Worm (Caenorhabditis elegans): Measurements from ENCODE around the gene Y39E4A.1.

The Y39E4A.1 gene

ce11 chrIII:12987418-12987817 lies 36.2 kb downstream of the Y39E4A.1 start, which contains the start of gene ZK1010.5:
Gene ZK1010.5, minus strand, starts transcription at chrIII:12987518.
- TF ChIP-seq aly-1 (tag; optimal IDR thresholded peaks at IDR 0.05) (no peak), tra-4 (tag; optimal IDR thresholded peaks at IDR 0.05) (no peak), ama-1 (optimal IDR thresholded peaks at IDR 0.05) (no peak), hmg-4 (GFP tag; optimal IDR thresholded peaks at IDR 0.05) (no peak), F13C5.2 (tag; optimal IDR thresholded peaks at IDR 0.05) (no peak), ceh-13 (GFP tag; optimal IDR thresholded peaks at IDR 0.05) (no peak), ceh-36 (tag; optimal IDR thresholded peaks at IDR 0.05) (no peak), hmbx-1 (tag; optimal IDR thresholded peaks at IDR 0.05) (no peak), ets-7 (tag; optimal IDR thresholded peaks at IDR 0.05) (no peak), scrt-1 (GFP tag; IDR thresholded peaks at IDR 0.05) (no peak), tbx-37 (GFP tag; conservative IDR thresholded peaks at IDR 0.05) (no peak)

ce11 chrIII:12990997-12991396 lies 39.8 kb downstream of the Y39E4A.1 start, which contains the start of gene ZK1010.12:
Gene ZK1010.12, plus strand, starts transcription at chrIII:12991297.
- TF ChIP-seq flt-1 (GFP tag; IDR thresholded peaks at IDR 0.05) (no peak), tbx-11 (GFP tag; IDR thresholded peaks at IDR 0.05) (no peak), hnd-1 (tag; optimal IDR thresholded peaks at IDR 0.05) (no peak), ama-1 (optimal IDR thresholded peaks at IDR 0.05) (no peak), ceh-36 (tag; optimal IDR thresholded peaks at IDR 0.05) (no peak), tra-4 (tag; optimal IDR thresholded peaks at IDR 0.05) (no peak)

DNA sequence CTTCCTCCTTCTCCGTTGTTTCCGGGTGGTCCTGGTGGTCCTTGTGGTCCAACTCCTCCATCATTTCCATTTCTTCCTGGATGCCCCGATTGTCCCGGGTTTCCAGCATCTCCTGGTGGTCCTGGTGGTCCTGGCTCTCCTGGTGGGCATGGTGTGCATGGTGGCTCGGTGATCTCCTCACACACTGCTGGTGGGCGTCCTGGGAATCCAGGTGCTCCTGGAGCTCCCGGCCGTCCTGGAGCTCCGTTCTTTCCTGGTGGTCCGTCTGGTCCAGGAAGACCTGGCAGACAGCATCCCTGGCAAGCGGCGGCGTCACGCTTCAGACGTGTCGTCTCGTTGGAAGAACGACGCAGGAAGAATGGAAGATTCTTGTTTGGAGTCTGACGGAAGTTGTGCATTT lies 41.8 kb downstream of the Y39E4A.1 start:
- TF ChIP-seq hmg-4 (GFP tag; optimal IDR thresholded peaks at IDR 0.05) (no peak), pes-1 (GFP tag; IDR thresholded peaks at IDR 0.05) (no peak), sea-1 (GFP tag; conservative IDR thresholded peaks at IDR 0.05) (no peak), ama-1 (optimal IDR thresholded peaks at IDR 0.05) (no peak), ceh-36 (tag; optimal IDR thresholded peaks at IDR 0.05) (no peak), hmbx-1 (tag; optimal IDR thresholded peaks at IDR 0.05) (no peak), scrt-1 (GFP tag; IDR thresholded peaks at IDR 0.05) (no peak), flt-1 (GFP tag; IDR thresholded peaks at IDR 0.05) (no peak), aly-1 (tag; optimal IDR thresholded peaks at IDR 0.05) (no peak), tbx-37 (GFP tag; conservative IDR thresholded peaks at IDR 0.05) (no peak), F13C5.2 (tag; optimal IDR thresholded peaks at IDR 0.05) (no peak)

DNA sequence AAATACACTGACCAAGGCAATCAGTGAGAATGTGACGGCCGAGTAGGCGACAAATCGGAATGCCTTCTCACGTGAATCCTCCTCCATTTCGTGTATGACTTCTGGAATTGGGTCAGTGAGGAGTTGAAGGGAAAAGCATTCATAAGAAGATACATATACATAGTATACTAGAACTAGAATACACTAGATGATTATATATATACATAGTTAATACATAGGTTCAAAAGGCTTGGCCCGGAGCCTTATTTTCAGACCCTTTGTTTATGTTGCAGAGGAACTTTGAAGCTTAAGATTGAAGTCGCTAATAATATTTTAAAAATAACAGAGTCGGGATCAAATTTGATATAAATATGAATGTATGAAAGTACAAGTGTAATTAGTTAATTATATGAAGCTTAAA lies 42.4 kb downstream of the Y39E4A.1 start, which contains the start of gene col-97:
Gene col-97 (minus strand): TSS at position 101 of the 400 bp plus-strand sequence.
- TF ChIP-seq hmg-4 (GFP tag; optimal IDR thresholded peaks at IDR 0.05) (no peak), flt-1 (GFP tag; IDR thresholded peaks at IDR 0.05) (no peak), hmbx-1 (tag; optimal IDR thresholded peaks at IDR 0.05) (no peak), tra-4 (tag; optimal IDR thresholded peaks at IDR 0.05) (no peak), hnd-1 (tag; optimal IDR thresholded peaks at IDR 0.05) (no peak), ceh-36 (tag; optimal IDR thresholded peaks at IDR 0.05) (no peak), tbx-11 (GFP tag; IDR thresholded peaks at IDR 0.05) (no peak), ceh-13 (GFP tag; optimal IDR thresholded peaks at IDR 0.05) (no peak), pes-1 (GFP tag; IDR thresholded peaks at IDR 0.05) (no peak), aly-1 (tag; optimal IDR thresholded peaks at IDR 0.05) (no peak), tbx-37 (GFP tag; conservative IDR thresholded peaks at IDR 0.05) (no peak), F13C5.2 (tag; optimal IDR thresholded peaks at IDR 0.05) (no peak)

DNA sequence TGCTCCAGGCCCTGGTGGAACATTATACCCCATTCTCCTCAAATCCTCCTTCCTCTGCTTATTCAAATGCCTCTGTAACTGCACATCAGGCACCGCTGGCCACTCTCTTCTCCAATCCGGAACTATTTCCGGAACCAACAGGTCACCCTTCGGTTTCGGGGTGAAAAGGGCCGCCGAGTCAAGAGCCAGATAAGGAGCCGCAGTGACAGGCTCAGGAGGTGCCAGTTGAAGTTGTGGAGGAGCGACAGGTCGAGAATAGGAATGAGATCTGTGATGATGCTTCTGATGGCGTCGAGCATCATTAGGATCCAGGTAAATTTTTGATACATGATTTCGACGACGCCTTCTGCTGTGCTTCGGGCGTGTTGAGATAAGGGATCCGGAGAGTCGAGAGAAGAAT lies 47.0 kb downstream of the Y39E4A.1 start:
- no peak for TF ChIP-seq aly-1 (tag; optimal IDR thresholded peaks at IDR 0.05)
- no peak for TF ChIP-seq B0310.2 (tag; optimal IDR thresholded peaks at IDR 0.05)
- no peak for TF ChIP-seq tbx-37 (GFP tag; conservative IDR thresholded peaks at IDR 0.05)
- TF ChIP-seq ama-1 (optimal IDR thresholded peaks at IDR 0.05), result no peak
- TF ChIP-seq tra-4 (tag; optimal IDR thresholded peaks at IDR 0.05), result no peak
- no peak for TF ChIP-seq hmg-4 (GFP tag; optimal IDR thresholded peaks at IDR 0.05)
- TF ChIP-seq sea-1 (GFP tag; conservative IDR thresholded peaks at IDR 0.05), result no peak
- no peak for TF ChIP-seq ceh-13 (GFP tag; optimal IDR thresholded peaks at IDR 0.05)
- TF ChIP-seq flt-1 (GFP tag; IDR thresholded peaks at IDR 0.05), result no peak
- no peak for TF ChIP-seq hmbx-1 (tag; optimal IDR thresholded peaks at IDR 0.05)
- no peak for TF ChIP-seq scrt-1 (GFP tag; IDR thresholded peaks at IDR 0.05)
- TF ChIP-seq ceh-36 (tag; optimal IDR thresholded peaks at IDR 0.05), result no peak
- TF ChIP-seq F13C5.2 (tag; optimal IDR thresholded peaks at IDR 0.05), result no peak
- TF ChIP-seq hnd-1 (tag; optimal IDR thresholded peaks at IDR 0.05), result no peak
- TF ChIP-seq tbx-11 (GFP tag; IDR thresholded peaks at IDR 0.05), result no peak
- no peak for TF ChIP-seq ets-7 (tag; optimal IDR thresholded peaks at IDR 0.05)
- no peak for TF ChIP-seq pes-1 (GFP tag; IDR thresholded peaks at IDR 0.05)

DNA sequence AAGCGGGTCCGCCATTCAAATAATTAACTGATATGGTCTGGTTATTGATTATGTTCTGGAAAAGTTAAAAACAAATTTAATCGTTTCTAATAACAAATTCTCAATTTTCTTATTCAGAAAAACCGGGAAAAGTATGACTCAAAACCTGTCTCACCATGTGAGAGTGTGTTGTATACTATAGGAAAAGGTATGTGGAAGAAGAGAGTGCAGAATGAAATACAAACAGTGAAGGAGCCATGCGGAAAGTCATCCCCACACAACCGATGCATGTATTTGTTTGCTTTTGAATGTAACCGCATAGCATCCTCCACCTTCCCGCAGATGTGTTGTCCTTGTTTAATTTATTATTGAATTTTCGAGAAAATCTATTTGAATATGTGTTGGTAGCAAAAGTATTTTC lies 49.2 kb downstream of the Y39E4A.1 start, which contains the start of gene ZK1010.8:
Gene ZK1010.8 (minus strand): TSS at position 214 of the 400 bp plus-strand sequence.
- no peak for TF ChIP-seq tbx-11 (GFP tag; IDR thresholded peaks at IDR 0.05)
- TF ChIP-seq hnd-1 (tag; optimal IDR thresholded peaks at IDR 0.05), result no peak
- TF ChIP-seq hmbx-1 (tag; optimal IDR thresholded peaks at IDR 0.05), result no peak
- TF ChIP-seq aly-1 (tag; optimal IDR thresholded peaks at IDR 0.05), result no peak
- no peak for TF ChIP-seq tbx-37 (GFP tag; conservative IDR thresholded peaks at IDR 0.05)
- no peak for TF ChIP-seq ceh-36 (tag; optimal IDR thresholded peaks at IDR 0.05)
- TF ChIP-seq ama-1 (optimal IDR thresholded peaks at IDR 0.05), result no peak
- no peak for TF ChIP-seq B0310.2 (tag; optimal IDR thresholded peaks at IDR 0.05)
- TF ChIP-seq ceh-13 (GFP tag; optimal IDR thresholded peaks at IDR 0.05), result no peak
- no peak for TF ChIP-seq F13C5.2 (tag; optimal IDR thresholded peaks at IDR 0.05)
- TF ChIP-seq ets-7 (tag; optimal IDR thresholded peaks at IDR 0.05), result no peak
- TF ChIP-seq pes-1 (GFP tag; IDR thresholded peaks at IDR 0.05), result no peak
- TF ChIP-seq sea-1 (GFP tag; conservative IDR thresholded peaks at IDR 0.05), result no peak
